Worm (Caenorhabditis elegans): ENCODE measurements around the gene M106.3.

DNA sequence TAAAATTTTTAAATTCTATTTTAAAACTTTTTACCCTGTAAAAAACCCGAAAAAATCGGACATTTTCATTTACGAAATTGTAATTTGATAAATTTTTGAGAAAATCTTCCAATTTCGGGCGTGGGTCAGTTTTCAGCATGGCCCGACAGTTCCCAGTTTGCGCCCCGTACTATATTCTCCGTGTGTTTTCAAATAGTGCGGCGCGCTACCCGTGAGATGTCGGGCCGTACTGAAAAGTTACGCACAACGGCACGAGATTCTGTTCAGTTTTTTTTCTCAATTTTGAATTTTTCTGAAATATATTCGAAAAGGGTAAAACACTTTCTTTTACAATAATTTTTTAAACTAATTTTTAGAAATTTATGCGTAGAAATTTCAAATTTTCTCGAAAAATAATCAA is 13.7 kb downstream of the M106.3 start:
- no peak for TF ChIP-seq pha-4 (tag; optimal IDR thresholded peaks at IDR 0.05)
- no peak for TF ChIP-seq ama-1 (optimal IDR thresholded peaks at IDR 0.05)
- TF ChIP-seq ceh-2 (tag; optimal IDR thresholded peaks at IDR 0.05), result no peak
- TF ChIP-seq nhr-11 (tag; optimal IDR thresholded peaks at IDR 0.05), result no peak
- no peak for TF ChIP-seq ceh-34 (tag; optimal IDR thresholded peaks at IDR 0.05)
- TF ChIP-seq F13H6.1 (tag; optimal IDR thresholded peaks at IDR 0.05), result no peak
- no peak for TF ChIP-seq pag-3 (tag; optimal IDR thresholded peaks at IDR 0.05; ENCODE audit: borderline replicate concordance)
- no peak for TF ChIP-seq Y22D7AL.16 (tag; optimal IDR thresholded peaks at IDR 0.05)
- TF ChIP-seq fkh-10 (GFP tag; optimal IDR thresholded peaks at IDR 0.05), result no peak
- no peak for TF ChIP-seq nfya-1 (tag; optimal IDR thresholded peaks at IDR 0.05)
- TF ChIP-seq sox-2 (GFP tag; IDR thresholded peaks at IDR 0.05), result no peak
- no peak for TF ChIP-seq ceh-24 (tag; optimal IDR thresholded peaks at IDR 0.05)

Measured in whole organism, late embryonic.